Fruit fly (Drosophila melanogaster) S2 (cell line): ENCODE measurements around the gene hng3.

Experiments used
- CG8478 ChIP-seq: fragments of >200 bp; optimal IDR thresholded peaks from 2 replicates; lab custom pipeline; 2018
- CTCF ChIP-seq, 2 experiments: fragments of >200 bp; optimal IDR thresholded peaks; 2 replicates each; lab custom pipeline; 2018

DNA sequence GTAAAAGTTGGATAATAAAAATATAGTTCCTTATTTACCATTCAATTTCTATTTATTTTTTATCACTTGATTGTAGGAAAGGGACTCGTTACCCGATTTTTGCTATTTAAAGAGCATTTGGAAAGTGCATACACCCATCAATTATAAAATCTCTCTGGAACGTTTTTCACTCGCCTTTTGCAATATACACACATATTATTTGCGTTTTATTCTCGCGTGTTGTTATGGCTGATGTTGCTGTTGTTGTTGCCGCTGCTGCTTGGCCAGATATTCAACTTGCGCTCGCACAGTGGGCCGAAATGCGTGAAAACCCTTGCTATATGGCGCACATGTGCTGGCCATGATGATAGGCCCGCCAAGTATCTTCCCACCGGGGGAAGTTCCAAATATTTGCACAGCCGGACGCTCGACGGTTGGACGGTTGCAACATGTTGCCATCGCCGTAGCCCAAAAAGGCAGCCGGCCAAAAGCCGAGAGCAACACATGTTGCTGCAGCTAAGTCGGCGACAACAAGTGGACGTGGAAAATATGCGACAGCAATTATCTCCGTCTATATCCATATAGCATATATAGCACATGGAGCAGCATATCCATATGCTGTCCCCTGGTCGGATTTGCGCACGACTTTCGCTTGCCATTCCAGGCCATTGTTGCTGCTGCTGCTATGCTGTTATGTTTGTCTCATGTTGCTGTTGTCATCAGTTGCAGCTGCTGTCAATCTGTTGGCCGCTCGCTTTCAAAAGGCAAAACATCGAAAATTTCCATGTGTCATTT, 15.7 kb downstream of the hng3 start:
- TF ChIP-seq CG8478 (lab: Kevin White, UChicago) (no peak), CTCF (optimal IDR thresholded peaks at IDR 0.05; lab: Kevin White, UChicago) (no peak)
